Worm (Caenorhabditis elegans): Measurements from ENCODE around the gene C15H11.1.
A peak's percentile ranks its signal among the peaks of the same experiment; 100 is the strongest.

C15H11.1 gene

DNA sequence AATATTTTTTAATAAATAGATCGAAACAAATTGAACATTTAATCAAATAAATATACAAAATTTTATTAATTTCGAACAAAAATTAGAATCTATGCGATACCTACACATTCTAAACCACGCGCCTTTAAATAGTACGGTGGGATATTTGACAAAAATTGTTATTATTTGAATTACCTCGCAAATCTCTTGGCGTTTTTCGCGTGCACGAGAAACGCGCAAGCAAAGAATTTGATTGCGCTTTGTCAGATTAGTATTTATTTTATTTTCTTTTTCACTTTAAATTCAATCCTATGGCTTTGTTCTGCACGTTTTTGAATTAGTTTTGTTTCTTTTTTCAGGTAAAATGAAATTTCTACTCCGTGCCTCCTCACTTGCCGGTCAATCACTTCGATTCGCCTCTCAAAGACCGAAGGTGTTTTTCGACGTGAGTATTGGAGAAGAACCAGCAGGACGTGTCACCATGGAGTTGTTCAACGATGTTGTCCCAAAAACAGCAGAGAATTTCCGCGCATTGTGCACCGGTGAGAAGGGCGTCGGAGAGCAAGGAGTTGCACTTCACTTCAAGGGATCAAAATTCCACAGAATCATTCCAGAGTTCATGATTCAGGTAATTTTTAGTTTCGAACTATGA lies 37.8 kb upstream of the C15H11.1 start, which contains the start of gene cyn-1:
Gene cyn-1, plus strand, starts transcription at position 339 of the 631 bp plus-strand sequence.
- no peak for TF ChIP-seq pros-1 (tag; optimal IDR thresholded peaks at IDR 0.05)
- TF ChIP-seq lim-6 (tag; optimal IDR thresholded peaks at IDR 0.05): no peak
- TF ChIP-seq ceh-19 (GFP tag; optimal IDR thresholded peaks at IDR 0.05): no peak
- peak; percentile 81 for TF ChIP-seq nfya-1 (tag; optimal IDR thresholded peaks at IDR 0.05)
- TF ChIP-seq ceh-18 (tag; optimal IDR thresholded peaks at IDR 0.05): peak; percentile 33
- TF ChIP-seq unc-42 (tag; optimal IDR thresholded peaks at IDR 0.05): peak; percentile 51
- TF ChIP-seq ama-1 (optimal IDR thresholded peaks at IDR 0.05): no peak
- TF ChIP-seq tbx-2 (tag; optimal IDR thresholded peaks at IDR 0.05): peak; percentile 25
- peak; percentile 28 for TF ChIP-seq ceh-48 (tag; optimal IDR thresholded peaks at IDR 0.05)
- peak; percentile 35 for TF ChIP-seq ceh-34 (tag; optimal IDR thresholded peaks at IDR 0.05)
- peak; percentile 10 for TF ChIP-seq dve-1 (tag; optimal IDR thresholded peaks at IDR 0.05)
- no peak for TF ChIP-seq sdc-2 (tag; optimal IDR thresholded peaks at IDR 0.05)
- peak; percentile 52 for TF ChIP-seq ceh-31 (tag; optimal IDR thresholded peaks at IDR 0.05)

ce11 chrV:14357347-14357746 lies 36.3 kb upstream of the C15H11.1 start:
- peak; percentile 65 for TF ChIP-seq nfya-1 (tag; optimal IDR thresholded peaks at IDR 0.05)

DNA sequence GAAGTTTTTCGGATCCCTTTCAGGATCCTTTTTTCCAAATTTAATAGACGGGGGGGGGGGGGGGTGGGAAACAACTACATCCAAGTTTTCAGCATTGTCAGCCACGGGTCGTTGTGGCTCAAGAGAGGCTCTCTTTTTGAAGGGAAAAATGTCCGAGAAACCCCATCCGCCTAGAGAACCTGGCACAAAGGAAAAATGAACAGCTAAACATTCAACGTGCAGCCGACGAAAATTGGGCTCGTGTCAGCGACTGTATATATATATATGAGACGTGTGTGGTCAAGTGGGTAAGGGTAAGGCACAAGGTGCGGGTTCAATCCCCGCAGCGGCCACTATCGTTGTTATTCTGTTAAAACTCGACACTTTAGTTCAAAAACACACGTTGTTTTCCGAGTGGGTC lies 35.0 kb upstream of the C15H11.1 start, which contains the start of gene Y49A3A.4:
Gene Y49A3A.4, minus strand, starts transcription at position 314 of the 400 bp plus-strand sequence.
- no peak for TF ChIP-seq eyg-1 (tag; optimal IDR thresholded peaks at IDR 0.05)
- no peak for TF ChIP-seq pat-9 (tag; optimal IDR thresholded peaks at IDR 0.05)
- no peak for TF ChIP-seq fax-1 (tag; optimal IDR thresholded peaks at IDR 0.05)
- TF ChIP-seq dve-1 (tag; optimal IDR thresholded peaks at IDR 0.05): no peak
- no peak for TF ChIP-seq lim-6 (tag; optimal IDR thresholded peaks at IDR 0.05)
- no peak for TF ChIP-seq ceh-24 (tag; optimal IDR thresholded peaks at IDR 0.05)
- TF ChIP-seq hlh-30 (tag; optimal IDR thresholded peaks at IDR 0.05; ENCODE audit: insufficient read depth): no peak
- no peak for TF ChIP-seq C08G9.2 (tag; optimal IDR thresholded peaks at IDR 0.05)
- TF ChIP-seq nhr-11 (tag; optimal IDR thresholded peaks at IDR 0.05): no peak
- no peak for TF ChIP-seq ceh-22 (tag; optimal IDR thresholded peaks at IDR 0.05)
- TF ChIP-seq ceh-31 (tag; optimal IDR thresholded peaks at IDR 0.05): no peak
- no peak for TF ChIP-seq madf-2 (tag; optimal IDR thresholded peaks at IDR 0.05)
- no peak for TF ChIP-seq elt-4 (tag; optimal IDR thresholded peaks at IDR 0.05)
- no peak for TF ChIP-seq ahr-1 (tag; optimal IDR thresholded peaks at IDR 0.05)

- TF ChIP-seq C08G9.2 (tag; optimal IDR thresholded peaks at IDR 0.05) (no peak), ceh-22 (tag; optimal IDR thresholded peaks at IDR 0.05) (no peak), tbx-2 (tag; optimal IDR thresholded peaks at IDR 0.05) (no peak), T23F11.4 (GFP tag; optimal IDR thresholded peaks at IDR 0.05) (no peak), gmeb-2 (tag; optimal IDR thresholded peaks at IDR 0.05) (no peak), ceh-2 (tag; optimal IDR thresholded peaks at IDR 0.05) (no peak), unc-86 (tag; optimal IDR thresholded peaks at IDR 0.05) (no peak), che-1 (tag; optimal IDR thresholded peaks at IDR 0.05) (no peak), pha-4 (tag; optimal IDR thresholded peaks at IDR 0.05) (no peak)
Measured at ce11 chrV:14361973-14362372, 31.6 kb upstream of the C15H11.1 start.

ce11 chrV:14364586-14365248 lies 28.9 kb upstream of the C15H11.1 start:
- TF ChIP-seq nfya-1 (tag; optimal IDR thresholded peaks at IDR 0.05) (peak; percentile 13), lim-6 (tag; optimal IDR thresholded peaks at IDR 0.05) (no peak)

DNA sequence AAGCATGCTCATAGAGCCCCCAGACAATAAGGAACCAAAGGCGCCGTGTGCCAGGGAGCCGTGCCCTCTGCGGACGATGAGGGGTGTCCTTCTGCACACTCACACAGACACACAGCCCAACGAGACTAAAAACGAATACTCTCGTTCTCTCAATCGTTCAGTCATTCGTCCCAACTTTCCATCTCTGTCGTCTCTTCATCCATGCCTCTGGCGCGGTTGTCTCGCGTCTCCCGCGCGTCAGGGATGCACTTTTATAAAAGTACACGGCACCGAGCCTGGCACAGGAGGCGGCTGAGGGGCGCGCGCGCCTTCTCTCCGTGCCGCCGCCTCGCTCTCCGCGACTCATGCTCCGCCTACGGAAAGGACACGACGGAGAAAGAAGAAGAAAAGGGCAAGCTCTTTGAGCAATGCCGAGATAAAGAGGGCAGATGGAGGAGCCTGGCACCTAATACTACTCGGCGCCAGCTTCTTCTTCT lies 27.1 kb upstream of the C15H11.1 start:
- TF ChIP-seq C08G9.2 (tag; optimal IDR thresholded peaks at IDR 0.05): peak; percentile 42
- no peak for TF ChIP-seq Y22D7AL.16 (tag; optimal IDR thresholded peaks at IDR 0.05)
- peak; percentile 55 for TF ChIP-seq mec-3 (tag; optimal IDR thresholded peaks at IDR 0.05; ENCODE audit: borderline replicate concordance)
- TF ChIP-seq unc-55 (GFP tag; optimal IDR thresholded peaks at IDR 0.05): no peak
- TF ChIP-seq dmd-4 (tag; optimal IDR thresholded peaks at IDR 0.05; ENCODE audit: borderline replicate concordance): peak; percentile 1
- TF ChIP-seq ahr-1 (tag; optimal IDR thresholded peaks at IDR 0.05): no peak
- no peak for TF ChIP-seq pha-2 (tag; optimal IDR thresholded peaks at IDR 0.05)
- peak; percentile 15 for TF ChIP-seq ref-2 (tag; optimal IDR thresholded peaks at IDR 0.05)
- peak; percentile 2 for TF ChIP-seq sdc-2 (tag; optimal IDR thresholded peaks at IDR 0.05)
- TF ChIP-seq F13H6.1 (tag; optimal IDR thresholded peaks at IDR 0.05): no peak
